Worm (Caenorhabditis elegans): Measurements from ENCODE around the gene F13E9.16.
A peak's percentile ranks its signal among the peaks of the same experiment; 100 is the strongest.

Gene F13E9.16

ce11 chrIV:10909708-10910107, 22.5 kb upstream of the F13E9.16 start, which contains the start of gene pyk-2 (continued):
- TF ChIP-seq ctbp-1 (GFP tag; IDR thresholded peaks at IDR 0.05) = no peak
- no peak for TF ChIP-seq aly-2 (tag; optimal IDR thresholded peaks at IDR 0.05)
- TF ChIP-seq lir-3 (tag; optimal IDR thresholded peaks at IDR 0.05) = no peak
- TF ChIP-seq nhr-48 (tag; optimal IDR thresholded peaks at IDR 0.05) = peak; percentile 7
- TF ChIP-seq ceh-28 (tag; optimal IDR thresholded peaks at IDR 0.05) = no peak
- no peak for TF ChIP-seq attf-4 (tag; optimal IDR thresholded peaks at IDR 0.05)
- no peak for TF ChIP-seq fos-1 (tag; optimal IDR thresholded peaks at IDR 0.05)
- no peak for TF ChIP-seq fkh-10 (GFP tag; optimal IDR thresholded peaks at IDR 0.05)
- TF ChIP-seq zag-1 (tag; optimal IDR thresholded peaks at IDR 0.05) = no peak
- no peak for TF ChIP-seq Y5F2A.4 (GFP tag; optimal IDR thresholded peaks at IDR 0.05)
- no peak for TF ChIP-seq zip-2 (tag; optimal IDR thresholded peaks at IDR 0.05)
- TF ChIP-seq madf-9 (GFP tag; conservative IDR thresholded peaks at IDR 0.05) = no peak
- no peak for TF ChIP-seq nhr-102 (tag; optimal IDR thresholded peaks at IDR 0.05)
- peak; percentile 36 for TF ChIP-seq T20F7.1 (GFP tag; optimal IDR thresholded peaks at IDR 0.05)
- TF ChIP-seq lin-38 (GFP tag; IDR thresholded peaks at IDR 0.05) = no peak
- no peak for TF ChIP-seq rbr-2 (tag; optimal IDR thresholded peaks at IDR 0.05)
- no peak for TF ChIP-seq F49E8.2 (tag; optimal IDR thresholded peaks at IDR 0.05; ENCODE audit: borderline replicate concordance)
- peak; percentile 65 for TF ChIP-seq pqm-1 (tag; optimal IDR thresholded peaks at IDR 0.05)
- no peak for TF ChIP-seq mxl-2 (GFP tag; conservative IDR thresholded peaks at IDR 0.05)
- TF ChIP-seq nhr-111 (GFP tag; optimal IDR thresholded peaks at IDR 0.05) = no peak
- no peak for TF ChIP-seq snpc-1.2 (GFP tag; IDR thresholded peaks at IDR 0.05)
- TF ChIP-seq ZK337.2 (GFP tag; IDR thresholded peaks at IDR 0.05) = no peak
- TF ChIP-seq dmd-9 (GFP tag; IDR thresholded peaks at IDR 0.05) = no peak
- TF ChIP-seq Y105C5A.15 (GFP tag; IDR thresholded peaks at IDR 0.05) = no peak
- no peak for TF ChIP-seq Y48G9A.11 (GFP tag; IDR thresholded peaks at IDR 0.05)
- no peak for TF ChIP-seq ceh-20 (GFP tag; IDR thresholded peaks at IDR 0.05)
- no peak for TF ChIP-seq mep-1 (tag; optimal IDR thresholded peaks at IDR 0.05)
- TF ChIP-seq spr-3 (GFP tag; optimal IDR thresholded peaks at IDR 0.05) = no peak
- TF ChIP-seq jun-1 (tag; optimal IDR thresholded peaks at IDR 0.05) = no peak
- TF ChIP-seq ceh-44 (GFP tag; IDR thresholded peaks at IDR 0.05) = no peak
- no peak for TF ChIP-seq vab-7 (GFP tag; IDR thresholded peaks at IDR 0.05)
- no peak for TF ChIP-seq hmg-1.1 (GFP tag; IDR thresholded peaks at IDR 0.05)
- no peak for TF ChIP-seq F37D6.2 (tag; optimal IDR thresholded peaks at IDR 0.05)
- peak; percentile 73 for TF ChIP-seq nhr-28 (tag; optimal IDR thresholded peaks at IDR 0.05)
- TF ChIP-seq lsy-2 (tag; optimal IDR thresholded peaks at IDR 0.05) = no peak
- no peak for TF ChIP-seq nhr-41 (GFP tag; IDR thresholded peaks at IDR 0.05)
- no peak for TF ChIP-seq madf-5 (GFP tag; IDR thresholded peaks at IDR 0.05)
- no peak for TF ChIP-seq egl-43 (GFP tag; IDR thresholded peaks at IDR 0.05)
- no peak for TF ChIP-seq sdz-12 (GFP tag; optimal IDR thresholded peaks at IDR 0.05)
- no peak for TF ChIP-seq arid-1 (GFP tag; conservative IDR thresholded peaks at IDR 0.05)
- TF ChIP-seq spr-1 (tag; optimal IDR thresholded peaks at IDR 0.05) = no peak
- TF ChIP-seq zfp-3 (GFP tag; conservative IDR thresholded peaks at IDR 0.05) = no peak
- TF ChIP-seq lin-15B (tag; optimal IDR thresholded peaks at IDR 0.05) = no peak
- no peak for TF ChIP-seq ceh-32 (tag; optimal IDR thresholded peaks at IDR 0.05; ENCODE audit: poor library complexity)
- TF ChIP-seq skn-1 (tag; optimal IDR thresholded peaks at IDR 0.05) = no peak
- no peak for TF ChIP-seq F44E2.7 (GFP tag; IDR thresholded peaks at IDR 0.05)
- no peak for TF ChIP-seq dmd-8 (GFP tag; IDR thresholded peaks at IDR 0.05)
- TF ChIP-seq ama-1 (optimal IDR thresholded peaks at IDR 0.05) = no peak
- TF ChIP-seq tra-1 (GFP tag; IDR thresholded peaks at IDR 0.05) = no peak
- no peak for TF ChIP-seq dpl-1 (GFP tag; optimal IDR thresholded peaks at IDR 0.05)
- TF ChIP-seq duxl-1 (tag; optimal IDR thresholded peaks at IDR 0.05; ENCODE audit: poor library complexity) = no peak
- no peak for TF ChIP-seq lin-13 (GFP tag; optimal IDR thresholded peaks at IDR 0.05)
- no peak for TF ChIP-seq ceh-82 (tag; optimal IDR thresholded peaks at IDR 0.05)
